Fruit fly (Drosophila melanogaster): ENCODE measurements around the gene SLIRP2.

The SLIRP2 gene

dm6 chr3R:8670529-8671491 lies 19.9 kb downstream of the SLIRP2 start, which contains the start of gene p (continued):
- TF ChIP-seq MBD-R2 (GFP tag; IDR thresholded peaks at IDR 0.05) (peak; percentile 30; the same call in 1 of the 2 replicates), Hr51 (GFP tag; optimal IDR thresholded peaks at IDR 0.05) (peak in 1 of 2 experiments; percentile 43), caup (GFP tag; optimal IDR thresholded peaks at IDR 0.05; ENCODE audit: severe bottlenecking) (peak; percentile 61), CG10366 (GFP tag; IDR thresholded peaks at IDR 0.05) (no peak), NC2β (GFP tag; optimal IDR thresholded peaks at IDR 0.05) (peak; percentile 15), hth (optimal IDR thresholded peaks at IDR 0.05) (no peak), CG11398 (GFP tag; optimal IDR thresholded peaks at IDR 0.05) (peak; percentile 4), Dad (GFP tag; optimal IDR thresholded peaks at IDR 0.05) (peak; percentile 37), ssp (GFP tag; IDR thresholded peaks at IDR 0.05) (no peak), NK7.1 (GFP tag; optimal IDR thresholded peaks at IDR 0.05) (peak; percentile 10), Atf3 (GFP tag; optimal IDR thresholded peaks at IDR 0.05) (no peak), Awh (GFP tag; IDR thresholded peaks at IDR 0.05) (0 out of 2 replicates have a peak, but pooled peaks have one; percentile 46), Nf-YA (GFP tag; IDR thresholded peaks at IDR 0.05) (no peak), bowl (GFP tag; IDR thresholded peaks at IDR 0.05) (no peak), Dip3 (GFP tag; optimal IDR thresholded peaks at IDR 0.05) (peak; percentile 30), dmrt11E (tag; optimal IDR thresholded peaks at IDR 0.05) (no peak), CG2202 (tag; optimal IDR thresholded peaks at IDR 0.05) (peak; percentile 15), fd96Cb (tag; optimal IDR thresholded peaks at IDR 0.05) (no peak), bab2 (GFP tag; optimal IDR thresholded peaks at IDR 0.05) (peak; percentile 22), lmd (GFP tag; IDR thresholded peaks at IDR 0.05) (peak; percentile 17; the same call in 1 of the 2 replicates), CG7745 (tag; optimal IDR thresholded peaks at IDR 0.05) (no peak), sim (GFP tag; IDR thresholded peaks at IDR 0.05) (peak; percentile 48; the same call in 1 of the 2 replicates), Sox102F (GFP tag; optimal IDR thresholded peaks at IDR 0.05) (peak; percentile 41), gcm (GFP tag; optimal IDR thresholded peaks at IDR 0.05) (peak; percentile 64), CG11456 (GFP tag; IDR thresholded peaks at IDR 0.05) (0 out of 3 replicates have a peak, but pooled peaks have one; percentile 61), C15 (GFP tag; IDR thresholded peaks at IDR 0.05) (no peak), da (GFP tag; optimal IDR thresholded peaks at IDR 0.05) (no peak), wek (GFP tag; optimal IDR thresholded peaks at IDR 0.05) (peak; percentile 39), Hr78 (GFP tag; optimal IDR thresholded peaks at IDR 0.05) (peak in 1 of 2 experiments; percentile 98), CG7357 (GFP tag; IDR thresholded peaks at IDR 0.05) (no peak), bcd (GFP tag; optimal IDR thresholded peaks at IDR 0.05) (peak; percentile 32), CG2889 (GFP tag; IDR thresholded peaks at IDR 0.05) (no peak), E2f1 (GFP tag; IDR thresholded peaks at IDR 0.05) (no peak), Hr3 (GFP tag; optimal IDR thresholded peaks at IDR 0.05) (peak; percentile 25), CG12219 (GFP tag; optimal IDR thresholded peaks at IDR 0.05) (peak; percentile 3), unc-4 (GFP tag; IDR thresholded peaks at IDR 0.05; ENCODE audit: partially characterized antibody) (no peak), phol (tag; optimal IDR thresholded peaks at IDR 0.05) (peak; percentile 38), CG6791 (GFP tag; IDR thresholded peaks at IDR 0.05; ENCODE audit: partially characterized antibody) (no peak), CG33213 (GFP tag; optimal IDR thresholded peaks at IDR 0.05) (peak; percentile 6), CG13424 (tag; optimal IDR thresholded peaks at IDR 0.05) (peak; percentile 31), CG10321 (GFP tag; IDR thresholded peaks at IDR 0.05) (peak; percentile 63; the same call in 1 of the 2 replicates), CG10274 (GFP tag; optimal IDR thresholded peaks at IDR 0.05) (peak; percentile 99), lab (GFP tag; optimal IDR thresholded peaks at IDR 0.05) (peak; percentile 60), tna (GFP tag; IDR thresholded peaks at IDR 0.05; ENCODE audit: partially characterized antibody) (no peak), CG17359 (tag; optimal IDR thresholded peaks at IDR 0.05) (peak; percentile 71), B-H2 (GFP tag; optimal IDR thresholded peaks at IDR 0.05) (peak; percentile 36), CoRest (tag; optimal IDR thresholded peaks at IDR 0.05) (peak; percentile 11), Drgx (GFP tag; IDR thresholded peaks at IDR 0.05) (peak; percentile 37)

All from whole organism, embryonic.